Fruit fly (Drosophila melanogaster) whole organism, adult: ENCODE data around the gene CG32686.
A peak's percentile ranks its signal among the peaks of the same experiment; 100 is the strongest.

Experiments used
- CG11617 ChIP-seq: fragments of 200-800 bp; sonication (Bioruptor generic); optimal IDR thresholded peaks from 2 replicates; lab custom pipeline; 2017; ENCODE audit warnings: mild to moderate bottlenecking, missing biosample characterization, missing genetic modification reagents, missing genetic modification characterization
- CG12768 ChIP-seq: fragments of 200-800 bp; sonication (Bioruptor generic); optimal IDR thresholded peaks from 2 replicates; lab custom pipeline; 2017; ENCODE audit warnings: missing biosample characterization, missing genetic modification characterization, mild to moderate bottlenecking, moderate library complexity, missing genetic modification reagents
- CG14711 ChIP-seq: fragments of 200-800 bp; sonication (Bioruptor generic); optimal IDR thresholded peaks from 2 replicates; lab custom pipeline; 2018; ENCODE audit warnings: missing biosample characterization, mild to moderate bottlenecking, missing genetic modification characterization, moderate library complexity
- CG1620 ChIP-seq: fragments of 200-800 bp; sonication (Bioruptor generic); optimal IDR thresholded peaks from 2 replicates; lab custom pipeline; 2016; ENCODE audit warnings: missing biosample characterization, missing genetic modification characterization
- CG33017 ChIP-seq: fragments of 200-800 bp; sonication (Bioruptor generic); optimal IDR thresholded peaks from 2 replicates; lab custom pipeline; 2018; ENCODE audit warnings: missing biosample characterization, mild to moderate bottlenecking, missing genetic modification characterization, moderate library complexity
- CG5204 ChIP-seq: fragments of 200-800 bp; sonication (Bioruptor generic); optimal IDR thresholded peaks from 2 replicates; lab custom pipeline; 2016; ENCODE audit warnings: missing biosample characterization, missing genetic modification characterization
- CG7045 ChIP-seq: fragments of 200-800 bp; sonication (Bioruptor generic); optimal IDR thresholded peaks from 2 replicates; lab custom pipeline; 2017; ENCODE audit warnings: missing biosample characterization, mild to moderate bottlenecking, missing genetic modification characterization
- CG7101 ChIP-seq: fragments of 200-800 bp; sonication (Bioruptor generic); optimal IDR thresholded peaks from 2 replicates; lab custom pipeline; 2018; ENCODE audit warnings: missing biosample characterization, mild to moderate bottlenecking, missing genetic modification characterization, moderate library complexity
- Clk ChIP-seq: fragments of 200-800 bp; sonication (Bioruptor generic); optimal IDR thresholded peaks from 2 replicates; lab custom pipeline; 2017; ENCODE audit warnings: missing biosample characterization, missing genetic modification characterization
- Crg-1 ChIP-seq: fragments of 200-800 bp; sonication (Bioruptor generic); optimal IDR thresholded peaks from 2 replicates; lab custom pipeline; 2016; ENCODE audit warnings: missing biosample characterization, missing genetic modification characterization
- Hr96 ChIP-seq: fragments of 200-800 bp; sonication (Bioruptor generic); optimal IDR thresholded peaks from 2 replicates; lab custom pipeline; 2016; ENCODE audit warnings: missing biosample characterization, missing genetic modification characterization
- Mnt ChIP-seq: fragments of 200-800 bp; sonication (Bioruptor generic); optimal IDR thresholded peaks from 2 replicates; lab custom pipeline; 2016; ENCODE audit warnings: missing biosample characterization, mild to moderate bottlenecking, missing genetic modification characterization
- bab1 ChIP-seq: fragments of 200-800 bp; sonication (Bioruptor generic); optimal IDR thresholded peaks from 3 replicates; lab custom pipeline; 2019; ENCODE audit warnings: missing biosample characterization, mild to moderate bottlenecking, missing genetic modification characterization, moderate library complexity
- cic ChIP-seq: fragments of 200-800 bp; sonication (Bioruptor generic); optimal IDR thresholded peaks from 2 replicates; lab custom pipeline; 2017; ENCODE audit warnings: missing biosample characterization, mild to moderate bottlenecking, missing genetic modification characterization, moderate library complexity
- cnc ChIP-seq, 2 experiments: fragments of >200 bp; optimal IDR thresholded peaks; 2 replicates each; lab custom pipeline; 2017
- kay ChIP-seq: fragments of 200-800 bp; sonication (Bioruptor generic); peaks from one replicate; lab custom pipeline; 2016; ENCODE audit warnings: missing biosample characterization, missing genetic modification characterization, borderline replicate concordance
- ovo ChIP-seq: fragments of 200-800 bp; sonication (Bioruptor generic); optimal IDR thresholded peaks from 2 replicates; lab custom pipeline; 2016; ENCODE audit warnings: missing biosample characterization, missing genetic modification characterization
- pad ChIP-seq: fragments of 200-800 bp; sonication (Bioruptor generic); optimal IDR thresholded peaks from 3 replicates; lab custom pipeline; 2017; ENCODE audit warnings: missing biosample characterization, missing genetic modification characterization, mild to moderate bottlenecking, moderate library complexity, missing genetic modification reagents
- tj ChIP-seq: fragments of 200-800 bp; sonication (Bioruptor generic); optimal IDR thresholded peaks from 3 replicates; lab custom pipeline; 2017; ENCODE audit warnings: missing biosample characterization, mild to moderate bottlenecking, missing genetic modification characterization, moderate library complexity
- toe ChIP-seq: fragments of 200-800 bp; sonication (Bioruptor generic); optimal IDR thresholded peaks from 2 replicates; lab custom pipeline; 2016; ENCODE audit warnings: missing biosample characterization, missing genetic modification characterization

Gene CG32686

dm6 chrX:10386810-10387340 lies 11.8 kb upstream of the CG32686 start:
- TF ChIP-seq toe (no peak), kay (peak; percentile 7)

dm6 chrX:10386183-10386582 lies 11.1 kb upstream of the CG32686 start:
- TF ChIP-seq toe (no peak), Hr96 (GFP tag; lab: Kevin White, UChicago) (no peak), CG14711 (no peak), tj (GFP tag; lab: Kevin White, UChicago) (no peak), CG1620 (GFP tag; lab: Kevin White, UChicago) (no peak), kay (peak; percentile 70)

- TF ChIP-seq CG14711: peak; percentile 8
- no peak for TF ChIP-seq kay
- no peak for TF ChIP-seq Mnt (GFP tag; lab: Kevin White, UChicago)
- TF ChIP-seq Hr96 (GFP tag; lab: Kevin White, UChicago): no peak
- TF ChIP-seq pad (GFP tag; lab: Kevin White, UChicago): peak; percentile 45
- TF ChIP-seq Crg-1: peak; percentile 39
- TF ChIP-seq CG1620 (GFP tag; lab: Kevin White, UChicago): peak; percentile 74
- peak; percentile 10 for TF ChIP-seq cic
- no peak for TF ChIP-seq Clk
- no peak for TF ChIP-seq CG7045 (GFP tag; lab: Kevin White, UChicago)
- no peak for TF ChIP-seq CG5204
- no peak for TF ChIP-seq CG33017
- peak; percentile 51 for TF ChIP-seq ovo (GFP tag; lab: Kevin White, UChicago)
- TF ChIP-seq CG11617 (GFP tag; lab: Kevin White, UChicago): no peak
- TF ChIP-seq CG12768 (GFP tag; lab: Kevin White, UChicago): peak; percentile 31
- peak; percentile 26 for TF ChIP-seq bab1 (GFP tag; lab: Kevin White, UChicago)
- peak; percentile 31 for TF ChIP-seq toe
- no peak for TF ChIP-seq tj (GFP tag; lab: Kevin White, UChicago)
- peak; percentile 37 for TF ChIP-seq CG7101 (tag; lab: Kevin White, UChicago)
- TF ChIP-seq cnc (optimal IDR thresholded peaks at IDR 0.05; lab: Kevin White, UChicago): no peak
Observed at dm6 chrX:10385757-10386156, 10.6 kb upstream of the CG32686 start, which contains the start of the genes Psf3 and flw. Gene Psf3, minus strand, starts transcription at chrX:10385861. Gene flw, plus strand, starts transcription at chrX:10385960.

dm6 chrX:10384947-10385346 lies 9.8 kb upstream of the CG32686 start:
- no peak for TF ChIP-seq cnc (optimal IDR thresholded peaks at IDR 0.05; lab: Kevin White, UChicago)
- TF ChIP-seq Crg-1: no peak
- TF ChIP-seq cic: no peak
- TF ChIP-seq CG1620 (GFP tag; lab: Kevin White, UChicago): no peak
- no peak for TF ChIP-seq bab1 (GFP tag; lab: Kevin White, UChicago)
- TF ChIP-seq Mnt (GFP tag; lab: Kevin White, UChicago): no peak

- no peak for TF ChIP-seq CG14711
- no peak for TF ChIP-seq CG1620 (GFP tag; lab: Kevin White, UChicago)
- TF ChIP-seq cnc (optimal IDR thresholded peaks at IDR 0.05; lab: Kevin White, UChicago): no peak
- no peak for TF ChIP-seq kay
- no peak for TF ChIP-seq ovo (GFP tag; lab: Kevin White, UChicago)
- no peak for TF ChIP-seq Mnt (GFP tag; lab: Kevin White, UChicago)
- TF ChIP-seq pad (GFP tag; lab: Kevin White, UChicago): no peak
- no peak for TF ChIP-seq CG7101 (tag; lab: Kevin White, UChicago)
- no peak for TF ChIP-seq toe
- no peak for TF ChIP-seq Hr96 (GFP tag; lab: Kevin White, UChicago)
Observed at dm6 chrX:10381252-10381651, 6.1 kb upstream of the CG32686 start, which contains the start of gene CG32681. Gene CG32681, minus strand, starts transcription at chrX:10381352.

- TF ChIP-seq CG12768 (GFP tag; lab: Kevin White, UChicago) (peak; percentile 6), Mnt (GFP tag; lab: Kevin White, UChicago) (peak; percentile 51), CG14711 (no peak), tj (GFP tag; lab: Kevin White, UChicago) (no peak), CG7101 (tag; lab: Kevin White, UChicago) (no peak), cic (peak; percentile 79), Hr96 (GFP tag; lab: Kevin White, UChicago) (no peak), CG7045 (GFP tag; lab: Kevin White, UChicago) (no peak)
Observed at dm6 chrX:10370201-10371038, 4.7 kb downstream of the CG32686 start.

- no peak for TF ChIP-seq Clk
- no peak for TF ChIP-seq bab1 (GFP tag; lab: Kevin White, UChicago)
- TF ChIP-seq CG11617 (GFP tag; lab: Kevin White, UChicago): no peak
- TF ChIP-seq cnc (optimal IDR thresholded peaks at IDR 0.05; lab: Kevin White, UChicago): no peak
- TF ChIP-seq toe: peak; percentile 15
- TF ChIP-seq CG1620 (GFP tag; lab: Kevin White, UChicago): no peak
- TF ChIP-seq CG12768 (GFP tag; lab: Kevin White, UChicago): no peak
- TF ChIP-seq ovo (GFP tag; lab: Kevin White, UChicago): no peak
- TF ChIP-seq CG7045 (GFP tag; lab: Kevin White, UChicago): no peak
- peak; percentile 49 for TF ChIP-seq Mnt (GFP tag; lab: Kevin White, UChicago)
- TF ChIP-seq CG14711: no peak
- peak; percentile 34 for TF ChIP-seq Crg-1
- no peak for TF ChIP-seq tj (GFP tag; lab: Kevin White, UChicago)
- no peak for TF ChIP-seq CG33017
Observed at dm6 chrX:10369763-10370162, 5.4 kb downstream of the CG32686 start.
